Fruit fly (Drosophila melanogaster): ENCODE data around the gene Ge-1.

Gene Ge-1

DNA sequence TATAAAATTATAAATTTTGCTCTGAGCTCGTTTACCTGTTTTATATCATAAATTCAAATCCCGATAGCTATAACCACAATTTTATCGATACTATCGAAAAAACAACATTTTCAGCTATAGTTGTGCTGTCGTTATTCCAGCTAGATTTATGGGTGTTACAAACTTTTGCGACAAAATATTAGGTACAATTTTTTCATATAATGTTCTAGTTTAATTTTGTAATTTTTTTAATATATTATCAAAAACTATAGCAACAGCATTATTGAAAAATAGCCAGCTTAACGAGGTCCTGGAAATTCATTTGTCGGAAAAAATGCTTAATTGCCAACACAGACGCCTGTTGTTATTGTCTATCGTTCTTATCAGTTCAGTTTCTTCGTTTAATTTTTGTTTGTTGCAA is 9.6 kb downstream of the Ge-1 start, which contains the start of gene Wdr59 (continued):
- TF ChIP-seq lov (optimal IDR thresholded peaks at IDR 0.05) (no peak), lov (GFP tag; IDR thresholded peaks at IDR 0.05) (no peak), Scr (GFP tag; IDR thresholded peaks at IDR 0.05; ENCODE audit: partially characterized antibody) (peak; percentile 81), Blimp-1 (GFP tag; optimal IDR thresholded peaks at IDR 0.05) (no peak), CG1603 (tag; optimal IDR thresholded peaks at IDR 0.05) (no peak), disco-r (GFP tag; optimal IDR thresholded peaks at IDR 0.05) (no peak), Usf (GFP tag; optimal IDR thresholded peaks at IDR 0.05) (no peak), crp (GFP tag; optimal IDR thresholded peaks at IDR 0.05) (peak in 1 of 2 experiments; percentile 25), fd3F (GFP tag; optimal IDR thresholded peaks at IDR 0.05) (no peak), dmrt99B (tag; optimal IDR thresholded peaks at IDR 0.05) (no peak), CG6791 (GFP tag; IDR thresholded peaks at IDR 0.05; ENCODE audit: partially characterized antibody) (peak; percentile 48; the same call in 1 of the 3 replicates), shn (GFP tag; optimal IDR thresholded peaks at IDR 0.05) (no peak), CG17829 (tag; optimal IDR thresholded peaks at IDR 0.05) (peak; percentile 66), Ets97D (GFP tag; optimal IDR thresholded peaks at IDR 0.05) (no peak), pum (GFP tag; optimal IDR thresholded peaks at IDR 0.05) (no peak), CG10209 (GFP tag; optimal IDR thresholded peaks at IDR 0.05) (no peak), CG9817 (tag; optimal IDR thresholded peaks at IDR 0.05) (peak; percentile 42), unpg (GFP tag; optimal IDR thresholded peaks at IDR 0.05) (no peak), CG11456 (GFP tag; IDR thresholded peaks at IDR 0.05) (no peak), CG18476 (GFP tag; optimal IDR thresholded peaks at IDR 0.05) (peak; percentile 39), CG9609 (GFP tag; optimal IDR thresholded peaks at IDR 0.05) (no peak), CG3726 (GFP tag; IDR thresholded peaks at IDR 0.05) (no peak), zen (tag; optimal IDR thresholded peaks at IDR 0.05) (peak; percentile 42), org-1 (GFP tag; optimal IDR thresholded peaks at IDR 0.05) (no peak), pnt (GFP tag; optimal IDR thresholded peaks at IDR 0.05) (no peak), otp (GFP tag; IDR thresholded peaks at IDR 0.05) (no peak), CG2116 (GFP tag; optimal IDR thresholded peaks at IDR 0.05) (peak; percentile 91), CTCF (GFP tag; optimal IDR thresholded peaks at IDR 0.05) (no peak), wor (GFP tag; IDR thresholded peaks at IDR 0.05) (no peak), CG3163 (GFP tag; optimal IDR thresholded peaks at IDR 0.05) (no peak), Med (GFP tag) (peak; percentile 33), run (tag; optimal IDR thresholded peaks at IDR 0.05) (no peak), Six4 (GFP tag; optimal IDR thresholded peaks at IDR 0.05) (peak; percentile 47)

DNA sequence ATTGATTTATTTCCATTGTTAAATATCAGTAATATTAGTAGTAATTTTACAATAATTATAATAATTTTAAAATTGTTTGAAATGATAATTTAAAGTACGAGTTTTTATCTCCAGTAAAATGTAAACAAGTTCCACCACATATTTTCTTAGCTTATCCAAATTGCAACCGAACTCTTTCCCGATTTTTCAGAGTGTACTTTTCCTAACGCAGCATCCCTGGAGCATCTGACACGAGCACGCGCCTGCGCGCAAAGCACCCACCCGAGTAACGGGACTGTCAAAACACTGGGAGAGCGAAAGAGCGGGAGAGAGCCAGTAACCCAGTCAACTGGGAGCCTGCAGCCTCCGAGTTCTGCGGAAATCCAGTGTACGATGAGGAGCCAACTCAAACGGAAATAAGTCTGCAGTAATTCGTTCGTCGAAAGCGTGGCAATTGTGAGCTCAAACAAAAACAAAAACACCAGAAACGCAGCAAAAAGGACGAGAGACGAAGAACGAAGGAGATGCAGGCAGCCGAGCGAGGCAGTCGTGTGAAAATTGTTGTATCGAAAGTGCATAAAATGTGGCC is 14.2 kb downstream of the Ge-1 start, which contains the start of gene CG16854:
TSS of gene CG16854 (plus strand) at position 365 of the 568 bp plus-strand sequence.
- TF ChIP-seq CG6689 (GFP tag; IDR thresholded peaks at IDR 0.05) (no peak), CG9727 (GFP tag; optimal IDR thresholded peaks at IDR 0.05) (no peak), Rx (GFP tag; IDR thresholded peaks at IDR 0.05) (0 out of 2 replicates have a peak, but pooled peaks have one; percentile 11), Oli (tag; optimal IDR thresholded peaks at IDR 0.05) (no peak), gcm (GFP tag; optimal IDR thresholded peaks at IDR 0.05) (no peak), Dip2 (GFP tag; IDR thresholded peaks at IDR 0.05) (no peak), H2.0 (GFP tag; IDR thresholded peaks at IDR 0.05) (no peak), fd3F (GFP tag; optimal IDR thresholded peaks at IDR 0.05) (no peak), bowl (GFP tag; IDR thresholded peaks at IDR 0.05) (0 out of 2 replicates have a peak, but pooled peaks have one; percentile 44), schlank (tag; optimal IDR thresholded peaks at IDR 0.05) (no peak), CG12659 (GFP tag; optimal IDR thresholded peaks at IDR 0.05) (peak; percentile 10), CG17328 (GFP tag; IDR thresholded peaks at IDR 0.05) (no peak), Deaf1 (tag; optimal IDR thresholded peaks at IDR 0.05) (peak; percentile 64), Atf6 (GFP tag; IDR thresholded peaks at IDR 0.05) (no peak), Atf-2 (GFP tag; optimal IDR thresholded peaks at IDR 0.05) (no peak), CG17568 (GFP tag; optimal IDR thresholded peaks at IDR 0.05) (no peak), grau (tag; optimal IDR thresholded peaks at IDR 0.05) (no peak), CG8478 (optimal IDR thresholded peaks at IDR 0.05) (no peak), scrt (GFP tag; optimal IDR thresholded peaks at IDR 0.05) (peak; percentile 0), CG11093 (GFP tag; IDR thresholded peaks at IDR 0.05) (no peak), ranshi (GFP tag; IDR thresholded peaks at IDR 0.05) (0 out of 2 replicates have a peak, but pooled peaks have one; percentile 26)

Data from whole organism, embryonic.